Worm (Caenorhabditis elegans): ENCODE results near the gene aagr-4.

ce11 chrX:461623-462022, 1.2 kb downstream of the aagr-4 start:
- TF ChIP-seq snpc-4 (tag; optimal IDR thresholded peaks at IDR 0.05) (no peak), mep-1 (tag; optimal IDR thresholded peaks at IDR 0.05) (no peak)
